Worm (Caenorhabditis elegans) whole organism, L2 larva: ENCODE measurements around the gene mls-1.

Source experiments
- ZK546.5 ChIP-seq: sonication (generic microtip); optimal IDR thresholded peaks from 2 replicates; lab custom pipeline; 2017; ENCODE audit warnings: missing biosample characterization, missing genetic modification characterization
- blmp-1 ChIP-seq: sonication (generic microtip); optimal IDR thresholded peaks from 2 replicates; lab custom pipeline; 2017; ENCODE audit warnings: missing genetic modification characterization, mild to moderate bottlenecking, missing compliant biosample characterization, antibody characterized with exemption, moderate library complexity; ENCODE audit not compliant: insufficient read depth
- lin-11 ChIP-seq: fragments of 150-350 bp; sonication (generic microtip); optimal IDR thresholded peaks from 2 replicates; lab custom pipeline; 2014; ENCODE audit warnings: missing biosample characterization, missing genetic modification characterization, inconsistent platforms, mixed read lengths
- lin-39 ChIP-seq: fragments of 150-350 bp; optimal IDR thresholded peaks from 2 replicates; lab custom pipeline; 2014; ENCODE audit warnings: missing biosample characterization, missing genetic modification reagents, missing genetic modification characterization
- mdl-1 ChIP-seq, 2 experiments: fragments of 150-350 bp in 1 of 2; sonication (generic microtip) in 1 of 2; optimal IDR thresholded peaks; 2 replicates each; lab custom pipeline; 2017; ENCODE audit warnings: missing biosample characterization in 2 of 2, missing genetic modification characterization in 2 of 2
- nhr-12 ChIP-seq: fragments of 150-350 bp; optimal IDR thresholded peaks from 2 replicates; lab custom pipeline; 2014; ENCODE audit warnings: missing biosample characterization, missing genetic modification characterization
- nhr-237 ChIP-seq: fragments of 150-350 bp; optimal IDR thresholded peaks from 2 replicates; lab custom pipeline; 2014; ENCODE audit warnings: missing biosample characterization, missing genetic modification characterization
- unc-62 ChIP-seq: fragments of 150-350 bp; optimal IDR thresholded peaks from 2 replicates; lab custom pipeline; 2014; ENCODE audit warnings: missing biosample characterization, missing genetic modification reagents, missing genetic modification characterization

ce11 chrIII:7478932-7479331 lies 18.8 kb downstream of the mls-1 start:
- no peak for TF ChIP-seq blmp-1
- TF ChIP-seq lin-39, result no peak
- no peak for TF ChIP-seq mdl-1 (tag; optimal IDR thresholded peaks at IDR 0.05; lab: Kevin White, UChicago)
- no peak for TF ChIP-seq ZK546.5 (tag; lab: Kevin White, UChicago)
- TF ChIP-seq nhr-237 (tag; lab: Kevin White, UChicago), result no peak
- no peak for TF ChIP-seq lin-11 (tag; lab: Kevin White, UChicago)
- TF ChIP-seq unc-62, result no peak
- TF ChIP-seq nhr-12, result no peak
